Fruit fly (Drosophila melanogaster) whole organism, adult: ENCODE results near the gene MnM.
A peak's percentile ranks its signal among the peaks of the same experiment; 100 is the strongest.

Experiments
- CG11617 ChIP-seq: fragments of 200-800 bp; sonication (Bioruptor generic); optimal IDR thresholded peaks from 2 replicates; lab custom pipeline; 2017; ENCODE audit warnings: mild to moderate bottlenecking, missing biosample characterization, missing genetic modification reagents, missing genetic modification characterization
- CG12768 ChIP-seq: fragments of 200-800 bp; sonication (Bioruptor generic); optimal IDR thresholded peaks from 2 replicates; lab custom pipeline; 2017; ENCODE audit warnings: missing biosample characterization, missing genetic modification characterization, mild to moderate bottlenecking, moderate library complexity, missing genetic modification reagents
- CG14711 ChIP-seq: fragments of 200-800 bp; sonication (Bioruptor generic); optimal IDR thresholded peaks from 2 replicates; lab custom pipeline; 2018; ENCODE audit warnings: missing biosample characterization, mild to moderate bottlenecking, missing genetic modification characterization, moderate library complexity
- CG1620 ChIP-seq: fragments of 200-800 bp; sonication (Bioruptor generic); optimal IDR thresholded peaks from 2 replicates; lab custom pipeline; 2016; ENCODE audit warnings: missing biosample characterization, missing genetic modification characterization
- CG33017 ChIP-seq: fragments of 200-800 bp; sonication (Bioruptor generic); optimal IDR thresholded peaks from 2 replicates; lab custom pipeline; 2018; ENCODE audit warnings: missing biosample characterization, mild to moderate bottlenecking, missing genetic modification characterization, moderate library complexity
- CG5204 ChIP-seq: fragments of 200-800 bp; sonication (Bioruptor generic); optimal IDR thresholded peaks from 2 replicates; lab custom pipeline; 2016; ENCODE audit warnings: missing biosample characterization, missing genetic modification characterization
- CG7045 ChIP-seq: fragments of 200-800 bp; sonication (Bioruptor generic); optimal IDR thresholded peaks from 2 replicates; lab custom pipeline; 2017; ENCODE audit warnings: missing biosample characterization, mild to moderate bottlenecking, missing genetic modification characterization
- CG7101 ChIP-seq: fragments of 200-800 bp; sonication (Bioruptor generic); optimal IDR thresholded peaks from 2 replicates; lab custom pipeline; 2018; ENCODE audit warnings: missing biosample characterization, mild to moderate bottlenecking, missing genetic modification characterization, moderate library complexity
- Clk ChIP-seq: fragments of 200-800 bp; sonication (Bioruptor generic); optimal IDR thresholded peaks from 2 replicates; lab custom pipeline; 2017; ENCODE audit warnings: missing biosample characterization, missing genetic modification characterization
- Crg-1 ChIP-seq: fragments of 200-800 bp; sonication (Bioruptor generic); optimal IDR thresholded peaks from 2 replicates; lab custom pipeline; 2016; ENCODE audit warnings: missing biosample characterization, missing genetic modification characterization
- Hr96 ChIP-seq: fragments of 200-800 bp; sonication (Bioruptor generic); optimal IDR thresholded peaks from 2 replicates; lab custom pipeline; 2016; ENCODE audit warnings: missing biosample characterization, missing genetic modification characterization
- Mnt ChIP-seq: fragments of 200-800 bp; sonication (Bioruptor generic); optimal IDR thresholded peaks from 2 replicates; lab custom pipeline; 2016; ENCODE audit warnings: missing biosample characterization, mild to moderate bottlenecking, missing genetic modification characterization
- bab1 ChIP-seq: fragments of 200-800 bp; sonication (Bioruptor generic); optimal IDR thresholded peaks from 3 replicates; lab custom pipeline; 2019; ENCODE audit warnings: missing biosample characterization, mild to moderate bottlenecking, missing genetic modification characterization, moderate library complexity
- cic ChIP-seq: fragments of 200-800 bp; sonication (Bioruptor generic); optimal IDR thresholded peaks from 2 replicates; lab custom pipeline; 2017; ENCODE audit warnings: missing biosample characterization, mild to moderate bottlenecking, missing genetic modification characterization, moderate library complexity
- cnc ChIP-seq, 2 experiments: fragments of >200 bp; optimal IDR thresholded peaks; 2 replicates each; lab custom pipeline; 2017
- kay ChIP-seq: fragments of 200-800 bp; sonication (Bioruptor generic); peaks from one replicate; lab custom pipeline; 2016; ENCODE audit warnings: missing biosample characterization, missing genetic modification characterization, borderline replicate concordance
- ovo ChIP-seq: fragments of 200-800 bp; sonication (Bioruptor generic); optimal IDR thresholded peaks from 2 replicates; lab custom pipeline; 2016; ENCODE audit warnings: missing biosample characterization, missing genetic modification characterization
- pad ChIP-seq: fragments of 200-800 bp; sonication (Bioruptor generic); optimal IDR thresholded peaks from 3 replicates; lab custom pipeline; 2017; ENCODE audit warnings: missing biosample characterization, missing genetic modification characterization, mild to moderate bottlenecking, moderate library complexity, missing genetic modification reagents
- tj ChIP-seq: fragments of 200-800 bp; sonication (Bioruptor generic); optimal IDR thresholded peaks from 3 replicates; lab custom pipeline; 2017; ENCODE audit warnings: missing biosample characterization, mild to moderate bottlenecking, missing genetic modification characterization, moderate library complexity
- toe ChIP-seq: fragments of 200-800 bp; sonication (Bioruptor generic); optimal IDR thresholded peaks from 2 replicates; lab custom pipeline; 2016; ENCODE audit warnings: missing biosample characterization, missing genetic modification characterization

The MnM gene

dm6 chr3L:3179474-3179873, 1.1 kb upstream of the MnM start:
- TF ChIP-seq CG33017 (peak; percentile 73), CG5204 (GFP tag; lab: Kevin White, UChicago) (no peak), CG1620 (GFP tag; lab: Kevin White, UChicago) (peak; percentile 47), CG12768 (peak; percentile 18), pad (peak; percentile 36), Crg-1 (GFP tag; lab: Kevin White, UChicago) (peak; percentile 11), Hr96 (GFP tag; lab: Kevin White, UChicago) (peak; percentile 36), Clk (GFP tag; lab: Kevin White, UChicago) (no peak), CG14711 (tag; lab: Kevin White, UChicago) (peak; percentile 70), ovo (GFP tag; lab: Kevin White, UChicago) (no peak), tj (GFP tag; lab: Kevin White, UChicago) (peak; percentile 69), CG11617 (GFP tag; lab: Kevin White, UChicago) (peak; percentile 27), toe (GFP tag; lab: Kevin White, UChicago) (peak; percentile 3), CG7101 (tag; lab: Kevin White, UChicago) (peak; percentile 68), bab1 (GFP tag; lab: Kevin White, UChicago) (peak; percentile 93), CG7045 (GFP tag; lab: Kevin White, UChicago) (peak; percentile 78)

- no peak for TF ChIP-seq CG7045 (GFP tag; lab: Kevin White, UChicago)
- TF ChIP-seq CG1620 (GFP tag; lab: Kevin White, UChicago), result no peak
- TF ChIP-seq CG11617 (GFP tag; lab: Kevin White, UChicago), result no peak
- TF ChIP-seq toe (GFP tag; lab: Kevin White, UChicago), result no peak
- no peak for TF ChIP-seq CG33017
- TF ChIP-seq CG7101 (tag; lab: Kevin White, UChicago), result no peak
- TF ChIP-seq CG5204 (GFP tag; lab: Kevin White, UChicago), result no peak
- no peak for TF ChIP-seq Mnt (GFP tag; lab: Kevin White, UChicago)
- TF ChIP-seq kay (GFP tag; lab: Kevin White, UChicago), result no peak
- TF ChIP-seq CG14711 (tag; lab: Kevin White, UChicago), result no peak
- TF ChIP-seq tj (GFP tag; lab: Kevin White, UChicago), result no peak
- TF ChIP-seq Hr96 (GFP tag; lab: Kevin White, UChicago), result no peak
- no peak for TF ChIP-seq Clk (GFP tag; lab: Kevin White, UChicago)
- TF ChIP-seq ovo (GFP tag; lab: Kevin White, UChicago), result no peak
Observed at dm6 chr3L:3177872-3178271, 508 bp downstream of the MnM start.

dm6 chr3L:3172445-3172844, 5.9 kb downstream of the MnM start, which contains the start of gene CG14963:
CG14963 (minus strand) TSS chr3L:3172545.
- no peak for TF ChIP-seq kay (GFP tag; lab: Kevin White, UChicago)
- TF ChIP-seq pad, result no peak
- no peak for TF ChIP-seq toe (GFP tag; lab: Kevin White, UChicago)

dm6 chr3L:3169107-3169506, 9.3 kb downstream of the MnM start, which contains the start of the genes CG32278 and CG32281:
CG32278 (plus strand) TSS chr3L:3169286.
CG32281 (plus strand) TSS chr3L:3169375.
- no peak for TF ChIP-seq ovo (GFP tag; lab: Kevin White, UChicago)
- peak; percentile 28 for TF ChIP-seq Mnt (GFP tag; lab: Kevin White, UChicago)
- no peak for TF ChIP-seq CG14711 (tag; lab: Kevin White, UChicago)
- TF ChIP-seq CG12768, result no peak
- TF ChIP-seq CG33017, result no peak
- TF ChIP-seq toe (GFP tag; lab: Kevin White, UChicago), result no peak

dm6 chr3L:3166200-3166695, 12.1 kb downstream of the MnM start, which contains the start of gene Asciz:
Asciz (minus strand) TSS chr3L:3166250.
- TF ChIP-seq toe (GFP tag; lab: Kevin White, UChicago) (no peak), CG12768 (peak; percentile 14), pad (no peak), cic (GFP tag; lab: Kevin White, UChicago) (no peak)

- TF ChIP-seq CG1620 (GFP tag; lab: Kevin White, UChicago), result no peak
- TF ChIP-seq toe (GFP tag; lab: Kevin White, UChicago), result no peak
- no peak for TF ChIP-seq ovo (GFP tag; lab: Kevin White, UChicago)
- TF ChIP-seq CG11617 (GFP tag; lab: Kevin White, UChicago), result peak; percentile 1
Observed at dm6 chr3L:3165399-3165798, 13.0 kb downstream of the MnM start.

- TF ChIP-seq bab1 (GFP tag; lab: Kevin White, UChicago), result peak; percentile 60
- TF ChIP-seq cnc (optimal IDR thresholded peaks at IDR 0.05; lab: Kevin White, UChicago), result no peak
- peak; percentile 57 for TF ChIP-seq Crg-1 (GFP tag; lab: Kevin White, UChicago)
- TF ChIP-seq tj (GFP tag; lab: Kevin White, UChicago), result no peak
- no peak for TF ChIP-seq CG5204 (GFP tag; lab: Kevin White, UChicago)
- no peak for TF ChIP-seq CG12768
- TF ChIP-seq CG1620 (GFP tag; lab: Kevin White, UChicago), result no peak
- peak; percentile 39 for TF ChIP-seq ovo (GFP tag; lab: Kevin White, UChicago)
- no peak for TF ChIP-seq pad
- no peak for TF ChIP-seq toe (GFP tag; lab: Kevin White, UChicago)
- peak; percentile 17 for TF ChIP-seq cic (GFP tag; lab: Kevin White, UChicago)
- no peak for TF ChIP-seq CG33017
- TF ChIP-seq Clk (GFP tag; lab: Kevin White, UChicago), result no peak
- TF ChIP-seq Hr96 (GFP tag; lab: Kevin White, UChicago), result no peak
- TF ChIP-seq Mnt (GFP tag; lab: Kevin White, UChicago), result peak; percentile 30
- no peak for TF ChIP-seq kay (GFP tag; lab: Kevin White, UChicago)
- no peak for TF ChIP-seq CG14711 (tag; lab: Kevin White, UChicago)
- TF ChIP-seq CG11617 (GFP tag; lab: Kevin White, UChicago), result peak; percentile 19
- no peak for TF ChIP-seq CG7045 (GFP tag; lab: Kevin White, UChicago)
- peak; percentile 10 for TF ChIP-seq CG7101 (tag; lab: Kevin White, UChicago)
Observed at dm6 chr3L:3164951-3165350, 13.4 kb downstream of the MnM start, which contains the start of gene CG32280. CG32280 (plus strand) TSS chr3L:3165181.
